Worm (Caenorhabditis elegans): Measurements from ENCODE around the gene nhr-41.
A peak's percentile ranks its signal among the peaks of the same experiment; 100 is the strongest.

DNA sequence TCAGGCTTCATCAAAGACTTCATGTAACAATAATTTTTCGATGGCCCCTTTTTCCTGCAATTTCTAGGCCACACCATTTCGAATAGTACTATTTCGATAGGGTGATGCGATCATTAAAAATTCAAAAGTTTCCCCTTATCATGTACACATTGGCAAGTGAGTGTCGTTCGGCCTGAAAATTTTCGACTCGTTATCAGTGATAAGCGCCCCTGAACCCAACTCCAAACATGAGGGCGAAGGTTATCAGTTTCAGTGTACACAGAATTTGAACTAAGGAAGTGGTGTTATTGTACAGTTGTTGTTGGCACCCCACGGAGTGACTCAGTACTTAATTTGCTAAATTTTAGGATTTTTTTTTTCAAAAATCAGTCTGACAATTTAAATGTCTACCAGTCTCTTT, 7.1 kb upstream of the nhr-41 start:
- no peak for TF ChIP-seq mec-3 (tag; optimal IDR thresholded peaks at IDR 0.05; ENCODE audit: borderline replicate concordance)
- TF ChIP-seq pqm-1 (tag; optimal IDR thresholded peaks at IDR 0.05) = no peak
- TF ChIP-seq elt-2 (tag; optimal IDR thresholded peaks at IDR 0.05) = peak; percentile 92
- no peak for TF ChIP-seq C08G9.2 (tag; optimal IDR thresholded peaks at IDR 0.05)
- TF ChIP-seq ref-2 (tag; optimal IDR thresholded peaks at IDR 0.05) = no peak
- TF ChIP-seq lim-6 (tag; optimal IDR thresholded peaks at IDR 0.05) = no peak
- TF ChIP-seq ceh-34 (tag; optimal IDR thresholded peaks at IDR 0.05) = no peak
- TF ChIP-seq nhr-232 (tag; optimal IDR thresholded peaks at IDR 0.05) = no peak
- no peak for TF ChIP-seq syd-9 (tag; optimal IDR thresholded peaks at IDR 0.05)

Measured in whole organism, late embryonic.